Worm (Caenorhabditis elegans): ENCODE data around the gene nlp-7.
A peak's percentile ranks its signal among the peaks of the same experiment; 100 is the strongest.

- TF ChIP-seq zfp-3 (GFP tag; conservative IDR thresholded peaks at IDR 0.05) (peak; percentile 70; the same call in 1 of the 2 replicates), daf-16 (GFP tag; optimal IDR thresholded peaks at IDR 0.05) (peak; percentile 8 to 46), daf-16 (tag; optimal IDR thresholded peaks at IDR 0.05) (peak; percentile 67), lin-1 (GFP tag; IDR thresholded peaks at IDR 0.05) (no peak), skn-1 (tag; optimal IDR thresholded peaks at IDR 0.05) (no peak), tag-97 (GFP tag; IDR thresholded peaks at IDR 0.05) (no peak), nhr-10 (tag; optimal IDR thresholded peaks at IDR 0.05) (peak; percentile 21), dve-1 (tag; optimal IDR thresholded peaks at IDR 0.05; ENCODE audit: insufficient read depth) (peak; percentile 64), nhr-237 (tag; optimal IDR thresholded peaks at IDR 0.05) (no peak), Y105C5A.15 (GFP tag; IDR thresholded peaks at IDR 0.05) (peak; percentile 87), lsy-2 (tag; optimal IDR thresholded peaks at IDR 0.05) (peak in 1 of 2 experiments; percentile 38), gei-8 (GFP tag; optimal IDR thresholded peaks at IDR 0.05) (no peak), aly-2 (tag; optimal IDR thresholded peaks at IDR 0.05) (no peak), daf-19 (GFP tag; conservative IDR thresholded peaks at IDR 0.05) (peak; percentile 72; the same call in 1 of the 2 replicates), nhr-6 (tag; optimal IDR thresholded peaks at IDR 0.05) (peak; percentile 5)
These were observed 31.0 kb downstream of the nlp-7 start for ce11 chrX:8623840-8624591.
